Fruit fly (Drosophila melanogaster) Kc167 (cell line): ENCODE results near the gene ppk31.

Experiments used
- Myc ChIP-seq: fragments of >200 bp; optimal IDR thresholded peaks from 2 replicates; lab custom pipeline; 2017; ENCODE audit warnings: missing external identifiers
- Sin3A ChIP-seq: fragments of >200 bp; optimal IDR thresholded peaks from 2 replicates; lab custom pipeline; 2018; ENCODE audit warnings: missing external identifiers
- h ChIP-seq: fragments of >200 bp; optimal IDR thresholded peaks from 3 replicates; lab custom pipeline; 2018; ENCODE audit warnings: missing external identifiers
- insv ChIP-seq: fragments of >200 bp; optimal IDR thresholded peaks from 3 replicates; lab custom pipeline; 2018; ENCODE audit warnings: missing external identifiers
- psq ChIP-seq: fragments of >200 bp; optimal IDR thresholded peaks from 2 replicates; lab custom pipeline; 2017; ENCODE audit warnings: missing external identifiers
- ttk ChIP-seq: sonication (Bioruptor generic); optimal IDR thresholded peaks from 2 replicates; lab custom pipeline; 2017; ENCODE audit warnings: missing external identifiers

The ppk31 gene

dm6 chr3R:27212979-27213580 lies 50.2 kb downstream of the ppk31 start:
- no peak for TF ChIP-seq psq (lab: Kevin White, UChicago)
- TF ChIP-seq insv = no peak
- TF ChIP-seq Sin3A (lab: Kevin White, UChicago) = no peak
- TF ChIP-seq Myc (lab: Kevin White, UChicago) = no peak
- no peak for TF ChIP-seq h (lab: Kevin White, UChicago)
- TF ChIP-seq ttk (lab: Kevin White, UChicago) = no peak
